Worm (Caenorhabditis elegans) whole organism, young adult: ENCODE measurements around the gene Y32H12A.6.

ENCODE experiments used
- B0019.2 ChIP-seq: fragments of 200-800 bp; sonication (Bioruptor generic); conservative IDR thresholded peaks from 2 replicates; pipeline ENCODE4 v1.3.6; 2022; ENCODE audit warnings: missing genetic modification reagents, missing genetic modification characterization, missing compliant biosample characterization
- B0035.1 ChIP-seq: sonication (generic microtip); optimal IDR thresholded peaks from 2 replicates; lab custom pipeline; 2016; ENCODE audit warnings: missing genetic modification characterization, mild to moderate bottlenecking, missing compliant biosample characterization, missing genotype, missing genetic modification reagents
- B0261.1 ChIP-seq: sonication (generic microtip); optimal IDR thresholded peaks from 2 replicates; lab custom pipeline; 2016; ENCODE audit warnings: mild to moderate bottlenecking, missing genetic modification characterization, moderate library complexity, missing compliant biosample characterization
- B0336.3 ChIP-seq: fragments of 200-800 bp; sonication (Bioruptor generic); IDR thresholded peaks from 2 replicates; pipeline ENCODE4 v1.3.6; 2022; ENCODE audit warnings: missing genetic modification characterization, missing compliant biosample characterization
- F37B4.10 ChIP-seq: fragments of 200-800 bp; sonication (Bioruptor generic); IDR thresholded peaks from 2 replicates; pipeline ENCODE4 v1.3.6; 2022; ENCODE audit warnings: missing genetic modification characterization, missing compliant biosample characterization
- F39B2.1 ChIP-seq: fragments of 200-800 bp; sonication (Bioruptor generic); IDR thresholded peaks from 2 replicates; pipeline ENCODE4 v1.3.6; 2022; ENCODE audit warnings: missing genetic modification reagents, missing genetic modification characterization, missing compliant biosample characterization
- F52B5.7 ChIP-seq: sonication (generic microtip); optimal IDR thresholded peaks from 2 replicates; lab custom pipeline; 2016; ENCODE audit warnings: mild to moderate bottlenecking, missing genetic modification characterization, missing compliant biosample characterization
- K12H6.12 ChIP-seq: fragments of 200-800 bp; sonication (Bioruptor generic); optimal IDR thresholded peaks from 2 replicates; lab custom pipeline; 2018; ENCODE audit warnings: mild to moderate bottlenecking, missing genetic modification characterization, missing compliant biosample characterization
- T26A5.8 ChIP-seq: sonication (generic microtip); optimal IDR thresholded peaks from 2 replicates; lab custom pipeline; 2016; ENCODE audit warnings: missing genetic modification characterization, missing compliant biosample characterization
- Y95B8A.8 ChIP-seq: fragments of 200-800 bp; sonication (Bioruptor generic); IDR thresholded peaks from 2 replicates; pipeline ENCODE4 v1.3.6; 2022; ENCODE audit warnings: missing genetic modification reagents, missing genetic modification characterization, missing compliant biosample characterization
- ama-1 ChIP-seq, 3 experiments: fragments of 150-350 bp in 1 of 3; sonication (generic microtip) in 2 of 3; optimal IDR thresholded peaks; 2 replicates each; lab custom pipeline; 2014 to 2018; ENCODE audit warnings: missing biosample characterization in 2 of 3, missing genetic modification characterization in 2 of 3, missing genetic modification reagents in 2 of 3
- athp-1 ChIP-seq: sonication (generic microtip); optimal IDR thresholded peaks from 2 replicates; lab custom pipeline; 2017; ENCODE audit warnings: mild to moderate bottlenecking, missing genetic modification characterization, missing compliant biosample characterization
- bed-1 ChIP-seq: fragments of 200-800 bp; sonication (Bioruptor generic); IDR thresholded peaks from 2 replicates; pipeline ENCODE4 v1.3.6; 2022; ENCODE audit warnings: missing genetic modification reagents, missing genetic modification characterization, missing compliant biosample characterization
- bed-2 ChIP-seq: fragments of 200-800 bp; sonication (Bioruptor generic); IDR thresholded peaks from 2 replicates; pipeline ENCODE4 v1.3.6; 2022; ENCODE audit warnings: missing genetic modification reagents, missing genetic modification characterization, missing compliant biosample characterization
- cebp-1 ChIP-seq, 2 experiments: fragments of 200-800 bp in 1 of 2; sonication (Bioruptor generic) in 1 of 2; sonication (generic microtip) in 1 of 2; IDR thresholded peaks in 1 of 2; optimal IDR thresholded peaks in 1 of 2; 2 replicates each; pipeline versions ENCODE4 v1.3.6 to Lab custom; 2017 to 2022; ENCODE audit warnings: missing compliant biosample characterization in 2 of 2, missing genetic modification characterization in 2 of 2, mild to moderate bottlenecking in 1 of 2, missing genetic modification reagents in 1 of 2, moderate library complexity in 1 of 2
- cebp-2 ChIP-seq: fragments of 200-800 bp; sonication (Bioruptor generic); IDR thresholded peaks from 2 replicates; pipeline ENCODE4 v1.3.6; 2022; ENCODE audit warnings: missing genetic modification characterization, missing compliant biosample characterization
- ceh-27 ChIP-seq: fragments of 200-800 bp; sonication (Bioruptor generic); optimal IDR thresholded peaks from 2 replicates; lab custom pipeline; 2018; ENCODE audit warnings: mild to moderate bottlenecking, missing genetic modification characterization, moderate library complexity, missing compliant biosample characterization
- ceh-79 ChIP-seq: sonication (generic microtip); optimal IDR thresholded peaks from 2 replicates; lab custom pipeline; 2017; ENCODE audit warnings: mild to moderate bottlenecking, missing genetic modification characterization, missing compliant biosample characterization
- chd-7 ChIP-seq: sonication (generic microtip); optimal IDR thresholded peaks from 2 replicates; lab custom pipeline; 2016; ENCODE audit warnings: mild to moderate bottlenecking, missing genetic modification characterization, moderate library complexity, missing compliant biosample characterization
- dpff-1 ChIP-seq: sonication (generic microtip); optimal IDR thresholded peaks from 2 replicates; lab custom pipeline; 2017; ENCODE audit warnings: mild to moderate bottlenecking, missing genetic modification characterization, missing compliant biosample characterization
- egl-18 ChIP-seq: fragments of 200-800 bp; sonication (Bioruptor generic); IDR thresholded peaks from 2 replicates; pipeline ENCODE4 v1.3.6; 2022; ENCODE audit warnings: missing genetic modification reagents, missing genetic modification characterization, missing compliant biosample characterization
- egrh-3 ChIP-seq: fragments of 200-800 bp; sonication (Bioruptor generic); IDR thresholded peaks from 2 replicates; pipeline ENCODE4 v1.3.6; 2022; ENCODE audit warnings: missing genetic modification reagents, missing genetic modification characterization, missing compliant biosample characterization
- gei-17 ChIP-seq: fragments of 200-800 bp; sonication (Bioruptor generic); optimal IDR thresholded peaks from 2 replicates; lab custom pipeline; 2018; ENCODE audit warnings: mild to moderate bottlenecking, missing genetic modification characterization, missing compliant biosample characterization
- hmg-1.2 ChIP-seq: fragments of 200-800 bp; sonication (Bioruptor generic); IDR thresholded peaks from 2 replicates; pipeline ENCODE4 v1.3.6; 2022; ENCODE audit warnings: missing genetic modification reagents, missing genetic modification characterization, missing compliant biosample characterization
- hsf-1 ChIP-seq: fragments of 200-800 bp; sonication (Bioruptor generic); IDR thresholded peaks from 2 replicates; pipeline ENCODE4 v1.3.6; 2022; ENCODE audit warnings: missing genetic modification reagents, missing genetic modification characterization, missing compliant biosample characterization
- let-607 ChIP-seq, 2 experiments: fragments of 200-800 bp in 1 of 2; sonication (Bioruptor generic) in 1 of 2; sonication (generic microtip) in 1 of 2; optimal IDR thresholded peaks; 2 replicates each; lab custom pipeline; 2016 to 2018; ENCODE audit warnings: mild to moderate bottlenecking in 2 of 2, missing compliant biosample characterization in 2 of 2, missing genetic modification characterization in 2 of 2, moderate library complexity in 2 of 2, missing genotype in 1 of 2
- lin-54 ChIP-seq: fragments of 200-800 bp; sonication (Bioruptor generic); optimal IDR thresholded peaks from 2 replicates; lab custom pipeline; 2018; ENCODE audit warnings: mild to moderate bottlenecking, missing genetic modification characterization, missing compliant biosample characterization
- lsy-27 ChIP-seq: sonication (generic microtip); optimal IDR thresholded peaks from 2 replicates; lab custom pipeline; 2017; ENCODE audit warnings: missing genetic modification characterization, mild to moderate bottlenecking, missing compliant biosample characterization, antibody characterized with exemption, missing genotype, borderline replicate concordance; ENCODE audit not compliant: insufficient read depth
- madf-8 ChIP-seq: fragments of 200-800 bp; sonication (Bioruptor generic); conservative IDR thresholded peaks from 2 replicates; pipeline ENCODE4 v1.3.6; 2022; ENCODE audit warnings: missing genetic modification reagents, missing genetic modification characterization, missing compliant biosample characterization
- mel-28 ChIP-seq: sonication (generic microtip); optimal IDR thresholded peaks from 2 replicates; lab custom pipeline; 2016; ENCODE audit warnings: borderline replicate concordance, mild to moderate bottlenecking, missing genetic modification characterization, missing compliant biosample characterization
- nfya-1 ChIP-seq: sonication (generic microtip); optimal IDR thresholded peaks from 2 replicates; lab custom pipeline; 2017; ENCODE audit warnings: antibody characterized with exemption, missing compliant biosample characterization, missing genetic modification characterization, borderline replicate concordance; ENCODE audit not compliant: insufficient read depth
- nhr-27 ChIP-seq: fragments of 200-800 bp; sonication (Bioruptor generic); optimal IDR thresholded peaks from 2 replicates; lab custom pipeline; 2018; ENCODE audit warnings: mild to moderate bottlenecking, missing genetic modification characterization, moderate library complexity, missing compliant biosample characterization
- rcor-1 ChIP-seq: fragments of 200-800 bp; sonication (Bioruptor generic); IDR thresholded peaks from 2 replicates; pipeline ENCODE4 v1.3.6; 2022; ENCODE audit warnings: missing genetic modification reagents, missing genetic modification characterization, missing compliant biosample characterization
- sea-2 ChIP-seq: fragments of 200-800 bp; sonication (Bioruptor generic); IDR thresholded peaks from 2 replicates; pipeline ENCODE4 v1.3.6; 2022; ENCODE audit warnings: missing genetic modification characterization, missing compliant biosample characterization
- snpc-3.4 ChIP-seq: sonication (generic microtip); optimal IDR thresholded peaks from 2 replicates; lab custom pipeline; 2017; ENCODE audit warnings: missing genetic modification characterization, mild to moderate bottlenecking, missing compliant biosample characterization, antibody characterized with exemption, moderate library complexity, missing genotype, missing genetic modification reagents
- unc-62 ChIP-seq: fragments of 150-350 bp; optimal IDR thresholded peaks from 2 replicates; lab custom pipeline; 2014; ENCODE audit warnings: missing biosample characterization, missing genetic modification reagents, missing genetic modification characterization
- zfh-2 ChIP-seq: fragments of 200-800 bp; sonication (Bioruptor generic); conservative IDR thresholded peaks from 2 replicates; pipeline ENCODE4 v1.3.6; 2022; ENCODE audit warnings: missing genetic modification reagents, missing genetic modification characterization, missing compliant biosample characterization
- zim-3 ChIP-seq: sonication (generic microtip); optimal IDR thresholded peaks from 2 replicates; lab custom pipeline; 2017; ENCODE audit warnings: mild to moderate bottlenecking, missing genetic modification characterization, moderate library complexity, missing compliant biosample characterization
- ztf-26 ChIP-seq: sonication (generic microtip); optimal IDR thresholded peaks from 2 replicates; lab custom pipeline; 2017; ENCODE audit warnings: missing genetic modification characterization, missing compliant biosample characterization

Y32H12A.6 gene

ce11 chrIII:5404998-5405397 lies 23.0 kb upstream of the Y32H12A.6 start:
- peak; percentile 53; the same call in 1 of the 2 replicates for TF ChIP-seq hmg-1.2 (GFP tag; lab: Robert Waterston, UW)
- TF ChIP-seq mel-28 (tag; lab: Kevin White, UChicago), result no peak

ce11 chrIII:5402419-5402818 lies 20.4 kb upstream of the Y32H12A.6 start:
- TF ChIP-seq nhr-27 (tag; lab: Kevin White, UChicago) (no peak), madf-8 (GFP tag; lab: Robert Waterston, UW) (no peak), rcor-1 (GFP tag; lab: Robert Waterston, UW) (no peak), gei-17 (no peak), B0261.1 (no peak), B0035.1 (tag; lab: Kevin White, UChicago) (no peak), snpc-3.4 (no peak), egrh-3 (GFP tag; lab: Robert Waterston, UW) (no peak), cebp-1 (GFP tag; IDR thresholded peaks at IDR 0.05; lab: Robert Waterston, UW) (no peak), cebp-1 (tag; optimal IDR thresholded peaks at IDR 0.05; lab: Kevin White, UChicago) (no peak)
- TF ChIP-seq, all 124 proteins: peak for 0

ce11 chrIII:5395746-5396145 lies 13.8 kb upstream of the Y32H12A.6 start:
- TF ChIP-seq egl-18 (no peak), sea-2 (0 out of 2 replicates have a peak, but pooled peaks have one; percentile 46), B0019.2 (no peak), athp-1 (tag; lab: Kevin White, UChicago) (no peak), egrh-3 (GFP tag; lab: Robert Waterston, UW) (peak; percentile 64), F52B5.7 (tag; lab: Kevin White, UChicago) (no peak), zfh-2 (GFP tag; lab: Robert Waterston, UW) (peak; percentile 78)

- TF ChIP-seq snpc-3.4 (no peak), T26A5.8 (tag; lab: Kevin White, UChicago) (no peak), hsf-1 (GFP tag; lab: Robert Waterston, UW) (no peak), bed-2 (GFP tag; lab: Robert Waterston, UW) (no peak), F39B2.1 (GFP tag; lab: Robert Waterston, UW) (no peak), F37B4.10 (GFP tag; lab: Robert Waterston, UW) (no peak), lsy-27 (no peak), unc-62 (GFP tag; lab: Kevin White, UChicago) (no peak), ceh-27 (no peak), let-607 (tag; optimal IDR thresholded peaks at IDR 0.05; lab: Kevin White, UChicago) (no peak), K12H6.12 (tag; lab: Kevin White, UChicago) (no peak), rcor-1 (GFP tag; lab: Robert Waterston, UW) (no peak)
Observed at ce11 chrIII:5389365-5389764, 7.4 kb upstream of the Y32H12A.6 start.

ce11 chrIII:5388113-5388512 lies 6.1 kb upstream of the Y32H12A.6 start:
- TF ChIP-seq Y95B8A.8 (GFP tag; lab: Robert Waterston, UW), result no peak
- TF ChIP-seq bed-1, result no peak
- no peak for TF ChIP-seq ztf-26
- no peak for TF ChIP-seq nfya-1 (tag; lab: Kevin White, UChicago)
- TF ChIP-seq bed-2 (GFP tag; lab: Robert Waterston, UW), result no peak
- no peak for TF ChIP-seq nhr-27 (tag; lab: Kevin White, UChicago)
- TF ChIP-seq dpff-1 (tag; lab: Kevin White, UChicago), result no peak
- no peak for TF ChIP-seq zim-3 (tag; lab: Kevin White, UChicago)
- no peak for TF ChIP-seq hsf-1 (GFP tag; lab: Robert Waterston, UW)
- TF ChIP-seq ceh-79 (tag; lab: Kevin White, UChicago), result no peak
- no peak for TF ChIP-seq ama-1 (optimal IDR thresholded peaks at IDR 0.05; lab: Kevin White, UChicago)
- no peak for TF ChIP-seq ama-1 (GFP tag; optimal IDR thresholded peaks at IDR 0.05; lab: Kevin White, UChicago)
- TF ChIP-seq chd-7, result no peak
- TF ChIP-seq lin-54, result no peak
- no peak for TF ChIP-seq egl-18
- TF ChIP-seq cebp-2, result no peak
- TF ChIP-seq B0336.3 (GFP tag; lab: Robert Waterston, UW), result no peak
- TF ChIP-seq, all 124 proteins: peak for 0
